Worm (Caenorhabditis elegans): ENCODE measurements around the gene orc-5.

Gene orc-5

ce11 chrIV:10727734-10728133 lies 6.7 kb downstream of the orc-5 start, which contains the start of gene ZC168.2:
Gene ZC168.2, plus strand, starts transcription at chrIV:10728034.
- TF ChIP-seq efl-1 (optimal IDR thresholded peaks at IDR 0.05) (no peak), efl-1 (GFP tag; optimal IDR thresholded peaks at IDR 0.05 in 1 of 2) (peak in 1 of 2 experiments; percentile 83), nhr-19 (GFP tag; conservative IDR thresholded peaks at IDR 0.05) (no peak), pax-3 (tag; optimal IDR thresholded peaks at IDR 0.05) (no peak)

- TF ChIP-seq dsc-1 (tag; optimal IDR thresholded peaks at IDR 0.05) (peak; percentile 84), vab-15 (tag; optimal IDR thresholded peaks at IDR 0.05) (no peak), fkh-8 (tag; optimal IDR thresholded peaks at IDR 0.05) (peak; percentile 19), rnt-1 (tag; optimal IDR thresholded peaks at IDR 0.05) (no peak), ceh-63 (GFP tag; optimal IDR thresholded peaks at IDR 0.05) (no peak), skn-1 (tag; optimal IDR thresholded peaks at IDR 0.05) (no peak), ets-5 (GFP tag; IDR thresholded peaks at IDR 0.05) (no peak), pax-3 (tag; optimal IDR thresholded peaks at IDR 0.05) (peak; percentile 67)
Measured at ce11 chrIV:10718865-10719264, 15.5 kb downstream of the orc-5 start.

ce11 chrIV:10718075-10718474 lies 16.3 kb downstream of the orc-5 start:
- TF ChIP-seq blmp-1 (tag; optimal IDR thresholded peaks at IDR 0.05) (peak; percentile 51), ceh-88 (GFP tag; IDR thresholded peaks at IDR 0.05) (no peak)

DNA sequence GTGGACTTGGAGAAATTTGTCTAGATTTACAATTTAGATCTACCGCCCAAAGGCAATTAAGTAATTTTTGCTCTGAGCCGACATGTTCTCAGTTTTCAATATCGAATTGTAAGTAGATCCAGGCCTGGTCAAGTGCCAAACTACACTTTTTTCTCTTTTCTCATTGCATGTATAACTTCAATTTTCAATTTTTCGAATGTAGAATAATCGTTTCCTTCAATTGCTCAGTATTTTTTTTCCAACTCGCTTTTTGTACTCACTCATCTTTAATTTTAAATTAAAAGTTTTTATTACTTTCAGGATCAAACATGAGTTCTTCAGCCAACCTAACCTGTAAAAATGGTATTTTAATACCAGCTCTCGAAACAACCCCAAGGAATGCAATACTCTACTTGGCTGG lies 18.0 kb downstream of the orc-5 start, which contains the start of gene ncx-3:
TSS of gene ncx-3 (plus strand) at position 301 of the 400 bp plus-strand sequence.
- TF ChIP-seq lin-13 (GFP tag; optimal IDR thresholded peaks at IDR 0.05) (no peak), dsc-1 (tag; optimal IDR thresholded peaks at IDR 0.05) (no peak), mef-2 (tag; optimal IDR thresholded peaks at IDR 0.05) (no peak), unc-130 (tag; optimal IDR thresholded peaks at IDR 0.05) (no peak), tbx-2 (tag; optimal IDR thresholded peaks at IDR 0.05) (no peak), ceh-88 (GFP tag; IDR thresholded peaks at IDR 0.05) (no peak), nhr-20 (tag; optimal IDR thresholded peaks at IDR 0.05) (no peak), C16A3.4 (tag; optimal IDR thresholded peaks at IDR 0.05) (no peak), mdl-1 (tag; optimal IDR thresholded peaks at IDR 0.05) (no peak), nhr-77 (tag; optimal IDR thresholded peaks at IDR 0.05) (no peak), fkh-8 (tag; optimal IDR thresholded peaks at IDR 0.05) (no peak), nhr-47 (tag; optimal IDR thresholded peaks at IDR 0.05) (no peak), fkh-10 (GFP tag; optimal IDR thresholded peaks at IDR 0.05) (no peak), fkh-4 (tag; optimal IDR thresholded peaks at IDR 0.05; ENCODE audit: borderline replicate concordance) (no peak), pax-3 (tag; optimal IDR thresholded peaks at IDR 0.05) (no peak), efl-1 (optimal IDR thresholded peaks at IDR 0.05) (no peak), efl-1 (GFP tag; optimal IDR thresholded peaks at IDR 0.05 in 1 of 2) (no peak), tlp-1 (tag; optimal IDR thresholded peaks at IDR 0.05) (no peak), ama-1 (optimal IDR thresholded peaks at IDR 0.05) (no peak), zag-1 (tag; optimal IDR thresholded peaks at IDR 0.05) (no peak), rnt-1 (tag; optimal IDR thresholded peaks at IDR 0.05) (no peak)

DNA sequence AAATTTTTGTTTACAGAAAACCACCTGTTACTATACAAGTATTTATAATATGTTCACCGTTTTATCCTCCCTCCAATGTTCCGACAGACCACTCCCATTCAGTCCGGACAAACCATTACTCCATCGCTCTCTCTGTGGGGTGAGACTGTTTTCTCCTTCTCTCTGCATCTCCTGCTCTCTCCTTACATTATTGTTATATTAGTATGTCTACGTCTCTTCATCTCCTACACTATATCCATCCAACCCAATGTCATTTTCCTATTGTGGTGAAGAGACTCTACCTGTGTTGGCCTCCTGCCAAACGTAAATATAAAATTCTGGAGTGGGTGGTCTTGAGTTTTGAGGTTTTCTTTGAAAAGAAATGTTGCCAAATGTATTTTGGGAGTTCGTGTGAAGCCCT lies 19.8 kb downstream of the orc-5 start:
- TF ChIP-seq mep-1 (tag; optimal IDR thresholded peaks at IDR 0.05) (peak; percentile 59), blmp-1 (tag; optimal IDR thresholded peaks at IDR 0.05) (peak; percentile 57), pqm-1 (tag; optimal IDR thresholded peaks at IDR 0.05) (no peak), nhr-84 (tag; optimal IDR thresholded peaks at IDR 0.05) (no peak), efl-3 (GFP tag; optimal IDR thresholded peaks at IDR 0.05) (no peak), xbp-1 (tag; optimal IDR thresholded peaks at IDR 0.05) (peak; percentile 20), C16A3.4 (tag; optimal IDR thresholded peaks at IDR 0.05) (no peak), sup-37 (GFP tag; optimal IDR thresholded peaks at IDR 0.05) (no peak), nhr-20 (tag; optimal IDR thresholded peaks at IDR 0.05) (peak; percentile 58), efl-1 (optimal IDR thresholded peaks at IDR 0.05) (peak; percentile 23 to 29), efl-1 (GFP tag; optimal IDR thresholded peaks at IDR 0.05 in 1 of 2) (peak; percentile 0 to 89), nhr-90 (tag; optimal IDR thresholded peaks at IDR 0.05; ENCODE audit: poor library complexity) (peak; percentile 22), nhr-85 (tag) (peak; percentile 68), nhr-77 (tag; optimal IDR thresholded peaks at IDR 0.05) (peak; percentile 28), aha-1 (tag; optimal IDR thresholded peaks at IDR 0.05) (no peak), dpl-1 (GFP tag; optimal IDR thresholded peaks at IDR 0.05) (peak; percentile 7 to 13 (median 12)), ces-1 (GFP tag; optimal IDR thresholded peaks at IDR 0.05) (no peak), ceh-90 (tag; optimal IDR thresholded peaks at IDR 0.05) (no peak), zip-4 (GFP tag; optimal IDR thresholded peaks at IDR 0.05) (no peak), fkh-8 (tag; optimal IDR thresholded peaks at IDR 0.05) (peak; percentile 42), snpc-4 (tag; optimal IDR thresholded peaks at IDR 0.05) (no peak), vab-15 (tag; optimal IDR thresholded peaks at IDR 0.05) (no peak), mef-2 (tag; optimal IDR thresholded peaks at IDR 0.05) (no peak), tlp-1 (tag; optimal IDR thresholded peaks at IDR 0.05) (no peak), lin-14 (GFP tag; optimal IDR thresholded peaks at IDR 0.05) (peak; percentile 75), egl-13 (tag; optimal IDR thresholded peaks at IDR 0.05) (no peak), ztf-11 (tag; optimal IDR thresholded peaks at IDR 0.05) (no peak), swsn-7 (tag; optimal IDR thresholded peaks at IDR 0.05) (peak; percentile 23)
